Fruit fly (Drosophila melanogaster) whole organism, adult: Measurements from ENCODE around the gene Ude.

ENCODE experiments used
- CG11617 ChIP-seq: fragments of 200-800 bp; sonication (Bioruptor generic); optimal IDR thresholded peaks from 2 replicates; lab custom pipeline; 2017; ENCODE audit warnings: mild to moderate bottlenecking, missing biosample characterization, missing genetic modification reagents, missing genetic modification characterization
- CG12768 ChIP-seq: fragments of 200-800 bp; sonication (Bioruptor generic); optimal IDR thresholded peaks from 2 replicates; lab custom pipeline; 2017; ENCODE audit warnings: missing biosample characterization, missing genetic modification characterization, mild to moderate bottlenecking, moderate library complexity, missing genetic modification reagents
- CG14711 ChIP-seq: fragments of 200-800 bp; sonication (Bioruptor generic); optimal IDR thresholded peaks from 2 replicates; lab custom pipeline; 2018; ENCODE audit warnings: missing biosample characterization, mild to moderate bottlenecking, missing genetic modification characterization, moderate library complexity
- CG1620 ChIP-seq: fragments of 200-800 bp; sonication (Bioruptor generic); optimal IDR thresholded peaks from 2 replicates; lab custom pipeline; 2016; ENCODE audit warnings: missing biosample characterization, missing genetic modification characterization
- CG33017 ChIP-seq: fragments of 200-800 bp; sonication (Bioruptor generic); optimal IDR thresholded peaks from 2 replicates; lab custom pipeline; 2018; ENCODE audit warnings: missing biosample characterization, mild to moderate bottlenecking, missing genetic modification characterization, moderate library complexity
- CG5204 ChIP-seq: fragments of 200-800 bp; sonication (Bioruptor generic); optimal IDR thresholded peaks from 2 replicates; lab custom pipeline; 2016; ENCODE audit warnings: missing biosample characterization, missing genetic modification characterization
- CG7045 ChIP-seq: fragments of 200-800 bp; sonication (Bioruptor generic); optimal IDR thresholded peaks from 2 replicates; lab custom pipeline; 2017; ENCODE audit warnings: missing biosample characterization, mild to moderate bottlenecking, missing genetic modification characterization
- CG7101 ChIP-seq: fragments of 200-800 bp; sonication (Bioruptor generic); optimal IDR thresholded peaks from 2 replicates; lab custom pipeline; 2018; ENCODE audit warnings: missing biosample characterization, mild to moderate bottlenecking, missing genetic modification characterization, moderate library complexity
- Clk ChIP-seq: fragments of 200-800 bp; sonication (Bioruptor generic); optimal IDR thresholded peaks from 2 replicates; lab custom pipeline; 2017; ENCODE audit warnings: missing biosample characterization, missing genetic modification characterization
- Crg-1 ChIP-seq: fragments of 200-800 bp; sonication (Bioruptor generic); optimal IDR thresholded peaks from 2 replicates; lab custom pipeline; 2016; ENCODE audit warnings: missing biosample characterization, missing genetic modification characterization
- Hr96 ChIP-seq: fragments of 200-800 bp; sonication (Bioruptor generic); optimal IDR thresholded peaks from 2 replicates; lab custom pipeline; 2016; ENCODE audit warnings: missing biosample characterization, missing genetic modification characterization
- Mnt ChIP-seq: fragments of 200-800 bp; sonication (Bioruptor generic); optimal IDR thresholded peaks from 2 replicates; lab custom pipeline; 2016; ENCODE audit warnings: missing biosample characterization, mild to moderate bottlenecking, missing genetic modification characterization
- bab1 ChIP-seq: fragments of 200-800 bp; sonication (Bioruptor generic); optimal IDR thresholded peaks from 3 replicates; lab custom pipeline; 2019; ENCODE audit warnings: missing biosample characterization, mild to moderate bottlenecking, missing genetic modification characterization, moderate library complexity
- cic ChIP-seq: fragments of 200-800 bp; sonication (Bioruptor generic); optimal IDR thresholded peaks from 2 replicates; lab custom pipeline; 2017; ENCODE audit warnings: missing biosample characterization, mild to moderate bottlenecking, missing genetic modification characterization, moderate library complexity
- cnc ChIP-seq, 2 experiments: fragments of >200 bp; optimal IDR thresholded peaks; 2 replicates each; lab custom pipeline; 2017
- kay ChIP-seq: fragments of 200-800 bp; sonication (Bioruptor generic); peaks from one replicate; lab custom pipeline; 2016; ENCODE audit warnings: missing biosample characterization, missing genetic modification characterization, borderline replicate concordance
- ovo ChIP-seq: fragments of 200-800 bp; sonication (Bioruptor generic); optimal IDR thresholded peaks from 2 replicates; lab custom pipeline; 2016; ENCODE audit warnings: missing biosample characterization, missing genetic modification characterization
- pad ChIP-seq: fragments of 200-800 bp; sonication (Bioruptor generic); optimal IDR thresholded peaks from 3 replicates; lab custom pipeline; 2017; ENCODE audit warnings: missing biosample characterization, missing genetic modification characterization, mild to moderate bottlenecking, moderate library complexity, missing genetic modification reagents
- tj ChIP-seq: fragments of 200-800 bp; sonication (Bioruptor generic); optimal IDR thresholded peaks from 3 replicates; lab custom pipeline; 2017; ENCODE audit warnings: missing biosample characterization, mild to moderate bottlenecking, missing genetic modification characterization, moderate library complexity
- toe ChIP-seq: fragments of 200-800 bp; sonication (Bioruptor generic); optimal IDR thresholded peaks from 2 replicates; lab custom pipeline; 2016; ENCODE audit warnings: missing biosample characterization, missing genetic modification characterization

Gene Ude

dm6 chr3R:24773422-24773821, 26.0 kb downstream of the Ude start:
- TF ChIP-seq CG7045 (GFP tag; lab: Kevin White, UChicago) (no peak), Hr96 (no peak), CG7101 (tag; lab: Kevin White, UChicago) (no peak), Crg-1 (no peak), toe (GFP tag; lab: Kevin White, UChicago) (no peak), CG1620 (GFP tag; lab: Kevin White, UChicago) (no peak), ovo (GFP tag; lab: Kevin White, UChicago) (no peak), CG33017 (tag; lab: Kevin White, UChicago) (no peak), kay (GFP tag; lab: Kevin White, UChicago) (no peak), Mnt (GFP tag; lab: Kevin White, UChicago) (no peak), CG5204 (GFP tag; lab: Kevin White, UChicago) (no peak), bab1 (GFP tag; lab: Kevin White, UChicago) (no peak), pad (GFP tag; lab: Kevin White, UChicago) (no peak), CG12768 (GFP tag; lab: Kevin White, UChicago) (no peak), CG11617 (GFP tag; lab: Kevin White, UChicago) (no peak)

dm6 chr3R:24773016-24773415, 26.5 kb downstream of the Ude start:
- TF ChIP-seq tj (GFP tag; lab: Kevin White, UChicago): no peak
- no peak for TF ChIP-seq CG33017 (tag; lab: Kevin White, UChicago)
- TF ChIP-seq Mnt (GFP tag; lab: Kevin White, UChicago): no peak
- TF ChIP-seq toe (GFP tag; lab: Kevin White, UChicago): no peak
- no peak for TF ChIP-seq bab1 (GFP tag; lab: Kevin White, UChicago)
- TF ChIP-seq CG11617 (GFP tag; lab: Kevin White, UChicago): no peak
- no peak for TF ChIP-seq pad (GFP tag; lab: Kevin White, UChicago)
- TF ChIP-seq Hr96: no peak
- no peak for TF ChIP-seq CG7045 (GFP tag; lab: Kevin White, UChicago)
- no peak for TF ChIP-seq CG5204 (GFP tag; lab: Kevin White, UChicago)
- no peak for TF ChIP-seq CG14711 (tag; lab: Kevin White, UChicago)
- no peak for TF ChIP-seq cic (GFP tag; lab: Kevin White, UChicago)
- no peak for TF ChIP-seq Crg-1
- TF ChIP-seq CG12768 (GFP tag; lab: Kevin White, UChicago): no peak
- no peak for TF ChIP-seq ovo (GFP tag; lab: Kevin White, UChicago)

- TF ChIP-seq pad (GFP tag; lab: Kevin White, UChicago) (no peak), Clk (GFP tag; lab: Kevin White, UChicago) (no peak), CG12768 (GFP tag; lab: Kevin White, UChicago) (peak; percentile 20), CG33017 (tag; lab: Kevin White, UChicago) (peak; percentile 50)
These were observed 27.9 kb downstream of the Ude start, which contains the start of gene CG42331 for dm6 chr3R:24771273-24772231. Gene CG42331, plus strand, starts transcription at chr3R:24772181.

- TF ChIP-seq cnc (optimal IDR thresholded peaks at IDR 0.05; lab: Kevin White, UChicago): no peak
- no peak for TF ChIP-seq CG12768 (GFP tag; lab: Kevin White, UChicago)
- no peak for TF ChIP-seq ovo (GFP tag; lab: Kevin White, UChicago)
- TF ChIP-seq pad (GFP tag; lab: Kevin White, UChicago): no peak
- no peak for TF ChIP-seq CG11617 (GFP tag; lab: Kevin White, UChicago)
- TF ChIP-seq CG33017 (tag; lab: Kevin White, UChicago): no peak
- no peak for TF ChIP-seq Hr96
These were observed 29.9 kb downstream of the Ude start for dm6 chr3R:24769601-24770000.

- TF ChIP-seq toe (GFP tag; lab: Kevin White, UChicago): peak; percentile 96
- TF ChIP-seq ovo (GFP tag; lab: Kevin White, UChicago): peak; percentile 65
- peak; percentile 94 for TF ChIP-seq Hr96
- peak; percentile 89 for TF ChIP-seq Crg-1
- TF ChIP-seq bab1 (GFP tag; lab: Kevin White, UChicago): peak; percentile 84
- peak; percentile 79 for TF ChIP-seq tj (GFP tag; lab: Kevin White, UChicago)
- TF ChIP-seq cic (GFP tag; lab: Kevin White, UChicago): peak; percentile 7
- peak; percentile 97 for TF ChIP-seq CG12768 (GFP tag; lab: Kevin White, UChicago)
- TF ChIP-seq Mnt (GFP tag; lab: Kevin White, UChicago): peak; percentile 70
- peak; percentile 90 for TF ChIP-seq CG14711 (tag; lab: Kevin White, UChicago)
- peak; percentile 71 for TF ChIP-seq kay (GFP tag; lab: Kevin White, UChicago)
- peak; percentile 92 for TF ChIP-seq Clk (GFP tag; lab: Kevin White, UChicago)
- peak; percentile 94 for TF ChIP-seq CG7101 (tag; lab: Kevin White, UChicago)
- no peak for TF ChIP-seq cnc (optimal IDR thresholded peaks at IDR 0.05; lab: Kevin White, UChicago)
- TF ChIP-seq pad (GFP tag; lab: Kevin White, UChicago): peak; percentile 85
- TF ChIP-seq CG33017 (tag; lab: Kevin White, UChicago): peak; percentile 93
- TF ChIP-seq CG5204 (GFP tag; lab: Kevin White, UChicago): peak; percentile 97
- TF ChIP-seq CG7045 (GFP tag; lab: Kevin White, UChicago): peak; percentile 96
- TF ChIP-seq CG11617 (GFP tag; lab: Kevin White, UChicago): peak; percentile 93
- TF ChIP-seq CG1620 (GFP tag; lab: Kevin White, UChicago): peak; percentile 81
These were observed 30.7 kb downstream of the Ude start, which contains the start of gene CG13631 for dm6 chr3R:24768538-24769401. Gene CG13631, plus strand, starts transcription at chr3R:24769351.
